Worm (Caenorhabditis elegans) whole organism, L3 larva: ENCODE results near the gene F15A4.10.

ENCODE experiments used
- ZK546.5 ChIP-seq: sonication (generic microtip); optimal IDR thresholded peaks from 2 replicates; lab custom pipeline; 2017; ENCODE audit warnings: missing biosample characterization, missing genetic modification characterization
- aly-2 ChIP-seq: fragments of 150-350 bp; optimal IDR thresholded peaks from 2 replicates; lab custom pipeline; 2014; ENCODE audit warnings: missing biosample characterization, missing genetic modification characterization
- egl-5 ChIP-seq: fragments of 150-350 bp; optimal IDR thresholded peaks from 2 replicates; lab custom pipeline; 2017; ENCODE audit warnings: missing biosample characterization, missing genetic modification reagents, missing genetic modification characterization, inconsistent platforms
- elt-3 ChIP-seq, 3 experiments: fragments of 150-350 bp in 1 of 3; sonication (generic microtip) in 2 of 3; optimal IDR thresholded peaks; 2 replicates in 2 of 3; 4 replicates in 1 of 3; lab custom pipeline; 2014 to 2017; ENCODE audit warnings: missing biosample characterization in 3 of 3, missing genetic modification characterization in 3 of 3
- lin-39 ChIP-seq: fragments of 150-350 bp; optimal IDR thresholded peaks from 2 replicates; lab custom pipeline; 2018; ENCODE audit warnings: missing biosample characterization, missing genetic modification reagents, missing genetic modification characterization
- mdl-1 ChIP-seq: fragments of 150-350 bp; optimal IDR thresholded peaks from 2 replicates; lab custom pipeline; 2014; ENCODE audit warnings: missing biosample characterization, missing genetic modification characterization
- nhr-11 ChIP-seq: fragments of 150-350 bp; optimal IDR thresholded peaks from 2 replicates; lab custom pipeline; 2014; ENCODE audit warnings: missing biosample characterization, missing genetic modification characterization
- nhr-237 ChIP-seq: fragments of 150-350 bp; optimal IDR thresholded peaks from 2 replicates; lab custom pipeline; 2014; ENCODE audit warnings: missing biosample characterization, missing genetic modification characterization
- nhr-28 ChIP-seq: fragments of 150-350 bp; optimal IDR thresholded peaks from 2 replicates; lab custom pipeline; 2014; ENCODE audit warnings: missing biosample characterization, missing genetic modification characterization
- pqm-1 ChIP-seq: fragments of 150-350 bp; optimal IDR thresholded peaks from 2 replicates; lab custom pipeline; 2017; ENCODE audit warnings: missing biosample characterization, missing genetic modification characterization, inconsistent platforms
- tbx-2 ChIP-seq: sonication (generic microtip); optimal IDR thresholded peaks from 2 replicates; lab custom pipeline; 2016; ENCODE audit warnings: mild to moderate bottlenecking, missing genetic modification characterization, missing compliant biosample characterization
- unc-62 ChIP-seq: fragments of 150-350 bp; sonication (generic microtip); optimal IDR thresholded peaks from 4 replicates; lab custom pipeline; 2014; ENCODE audit warnings: missing biosample characterization, missing genetic modification reagents, missing genetic modification characterization
- zag-1 ChIP-seq: fragments of 150-350 bp; optimal IDR thresholded peaks from 2 replicates; lab custom pipeline; 2014; ENCODE audit warnings: missing biosample characterization, missing genetic modification characterization
- ztf-4 ChIP-seq: fragments of 150-350 bp; optimal IDR thresholded peaks from 2 replicates; lab custom pipeline; 2014; ENCODE audit warnings: missing biosample characterization, missing genetic modification characterization

- TF ChIP-seq ztf-4 (tag; lab: Kevin White, UChicago) (no peak), nhr-11 (tag; lab: Kevin White, UChicago) (no peak), aly-2 (tag; lab: Kevin White, UChicago) (no peak), mdl-1 (tag; lab: Kevin White, UChicago) (no peak), zag-1 (no peak), pqm-1 (tag; lab: Kevin White, UChicago) (no peak), lin-39 (tag; lab: Kevin White, UChicago) (no peak), tbx-2 (tag; lab: Kevin White, UChicago) (no peak), egl-5 (tag; lab: Kevin White, UChicago) (no peak), unc-62 (GFP tag; lab: Kevin White, UChicago) (no peak), nhr-237 (tag; lab: Kevin White, UChicago) (no peak), elt-3 (tag; optimal IDR thresholded peaks at IDR 0.05; lab: Kevin White, UChicago) (no peak), ZK546.5 (tag; lab: Kevin White, UChicago) (no peak), nhr-28 (no peak)
These were observed 34.7 kb upstream of the F15A4.10 start, which contains the start of gene ceh-99 for ce11 chrII:12519616-12520015.
